Worm (Caenorhabditis elegans) whole organism, mixed stage, embryonic: ENCODE data around the gene egl-13.
A peak's percentile ranks its signal among the peaks of the same experiment; 100 is the strongest.

Experiments used
- M03D4.4 ChIP-seq: sonication (generic microtip); optimal IDR thresholded peaks from 2 replicates; lab custom pipeline; 2017; ENCODE audit warnings: mild to moderate bottlenecking, missing genetic modification characterization, missing compliant biosample characterization
- bed-3 ChIP-seq: fragments of 200-800 bp; sonication (Bioruptor generic); optimal IDR thresholded peaks from 3 replicates; lab custom pipeline; 2018; ENCODE audit warnings: mild to moderate bottlenecking, missing genetic modification characterization, moderate library complexity, missing compliant biosample characterization
- blmp-1 ChIP-seq: fragments of 150-350 bp; optimal IDR thresholded peaks from 2 replicates; lab custom pipeline; 2014; ENCODE audit warnings: missing biosample characterization, missing genetic modification characterization
- ceh-39 ChIP-seq: fragments of 150-350 bp; optimal IDR thresholded peaks from 2 replicates; lab custom pipeline; 2014; ENCODE audit warnings: missing biosample characterization, missing genetic modification characterization
- ceh-43 ChIP-seq: fragments of 200-800 bp; sonication (Bioruptor generic); optimal IDR thresholded peaks from 2 replicates; lab custom pipeline; 2018; ENCODE audit warnings: mild to moderate bottlenecking, missing genetic modification characterization, moderate library complexity, missing compliant biosample characterization
- ceh-83 ChIP-seq: fragments of 200-800 bp; sonication (Bioruptor generic); optimal IDR thresholded peaks from 2 replicates; lab custom pipeline; 2018; ENCODE audit warnings: mild to moderate bottlenecking, missing genetic modification characterization, missing compliant biosample characterization
- cnd-1 ChIP-seq: fragments of 200-800 bp; sonication (Bioruptor generic); optimal IDR thresholded peaks from 2 replicates; lab custom pipeline; 2018; ENCODE audit warnings: mild to moderate bottlenecking, missing genetic modification characterization, missing compliant biosample characterization
- drap-1 ChIP-seq: fragments of 200-800 bp; sonication (Bioruptor generic); optimal IDR thresholded peaks from 3 replicates; lab custom pipeline; 2018; ENCODE audit warnings: mild to moderate bottlenecking, missing genetic modification characterization, missing compliant biosample characterization
- elt-1 ChIP-seq: sonication (generic microtip); optimal IDR thresholded peaks from 2 replicates; lab custom pipeline; 2017; ENCODE audit warnings: missing genetic modification characterization, mild to moderate bottlenecking, missing compliant biosample characterization, antibody characterized with exemption, moderate library complexity, borderline replicate concordance; ENCODE audit not compliant: insufficient read depth
- elt-3 ChIP-seq: fragments of 150-350 bp; optimal IDR thresholded peaks from 2 replicates; lab custom pipeline; 2014; ENCODE audit warnings: missing biosample characterization, missing genetic modification characterization
- flh-1 ChIP-seq: fragments of 200-800 bp; sonication (Bioruptor generic); optimal IDR thresholded peaks from 2 replicates; lab custom pipeline; 2018; ENCODE audit warnings: mild to moderate bottlenecking, missing genetic modification characterization, moderate library complexity, missing compliant biosample characterization
- ham-2 ChIP-seq: fragments of 200-800 bp; sonication (Bioruptor generic); optimal IDR thresholded peaks from 2 replicates; lab custom pipeline; 2018; ENCODE audit warnings: mild to moderate bottlenecking, missing genetic modification characterization, missing compliant biosample characterization
- hlh-1 ChIP-seq: fragments of 150-350 bp; optimal IDR thresholded peaks from 2 replicates; lab custom pipeline; 2014; ENCODE audit warnings: missing biosample characterization, missing genetic modification reagents, missing genetic modification characterization
- lin-13 ChIP-seq: fragments of 150-350 bp; optimal IDR thresholded peaks from 2 replicates; lab custom pipeline; 2014; ENCODE audit warnings: missing biosample characterization, missing genetic modification characterization
- lin-32 ChIP-seq: fragments of 200-800 bp; sonication (Bioruptor generic); optimal IDR thresholded peaks from 2 replicates; lab custom pipeline; 2018; ENCODE audit warnings: mild to moderate bottlenecking, missing genetic modification characterization, missing compliant biosample characterization
- lsy-2 ChIP-seq: fragments of 150-350 bp; optimal IDR thresholded peaks from 2 replicates; lab custom pipeline; 2014; ENCODE audit warnings: missing biosample characterization, missing genetic modification characterization
- mab-5 ChIP-seq: fragments of 150-350 bp; optimal IDR thresholded peaks from 2 replicates; lab custom pipeline; 2014; ENCODE audit warnings: missing biosample characterization, missing genetic modification characterization
- mep-1 ChIP-seq: fragments of 150-350 bp; optimal IDR thresholded peaks from 2 replicates; lab custom pipeline; 2017; ENCODE audit warnings: missing biosample characterization, missing genetic modification reagents, missing genetic modification characterization, inconsistent platforms
- mls-2 ChIP-seq: sonication (generic microtip); optimal IDR thresholded peaks from 2 replicates; lab custom pipeline; 2016; ENCODE audit warnings: mild to moderate bottlenecking, missing genetic modification characterization, moderate library complexity, missing compliant biosample characterization
- nhr-12 ChIP-seq: fragments of 150-350 bp; optimal IDR thresholded peaks from 2 replicates; lab custom pipeline; 2014; ENCODE audit warnings: missing biosample characterization, missing genetic modification characterization
- nhr-2 ChIP-seq: fragments of 150-350 bp; optimal IDR thresholded peaks from 2 replicates; lab custom pipeline; 2014; ENCODE audit warnings: missing biosample characterization, missing genetic modification characterization
- nhr-237 ChIP-seq: fragments of 150-350 bp; optimal IDR thresholded peaks from 2 replicates; lab custom pipeline; 2014; ENCODE audit warnings: missing biosample characterization, missing genetic modification characterization
- nhr-28 ChIP-seq: fragments of 150-350 bp; optimal IDR thresholded peaks from 2 replicates; lab custom pipeline; 2014; ENCODE audit warnings: missing biosample characterization, missing genetic modification characterization
- sem-2 ChIP-seq: fragments of 200-800 bp; sonication (Bioruptor generic); optimal IDR thresholded peaks from 2 replicates; lab custom pipeline; 2018; ENCODE audit warnings: mild to moderate bottlenecking, missing genetic modification characterization, missing compliant biosample characterization
- snpc-4 ChIP-seq: fragments of 150-350 bp; optimal IDR thresholded peaks from 2 replicates; lab custom pipeline; 2014; ENCODE audit warnings: missing biosample characterization, missing genetic modification characterization
- sptf-1 ChIP-seq: sonication (generic microtip); optimal IDR thresholded peaks from 2 replicates; lab custom pipeline; 2017; ENCODE audit warnings: mild to moderate bottlenecking, missing genetic modification characterization, moderate library complexity, missing compliant biosample characterization
- tbx-8 ChIP-seq: fragments of 200-800 bp; sonication (Bioruptor generic); optimal IDR thresholded peaks from 2 replicates; lab custom pipeline; 2018; ENCODE audit warnings: mild to moderate bottlenecking, missing genetic modification characterization, moderate library complexity, missing compliant biosample characterization
- unc-120 ChIP-seq: sonication (generic microtip); optimal IDR thresholded peaks from 2 replicates; lab custom pipeline; 2017; ENCODE audit warnings: missing genetic modification characterization, missing compliant biosample characterization; ENCODE audit not compliant: poor library complexity, severe bottlenecking
- unc-39 ChIP-seq: fragments of 150-350 bp; optimal IDR thresholded peaks from 2 replicates; lab custom pipeline; 2014; ENCODE audit warnings: missing biosample characterization, missing genetic modification characterization
- unc-62 ChIP-seq: fragments of 150-350 bp; optimal IDR thresholded peaks from 2 replicates; lab custom pipeline; 2014; ENCODE audit warnings: missing biosample characterization, missing genetic modification reagents, missing genetic modification characterization
- zip-8 ChIP-seq: fragments of 150-350 bp; optimal IDR thresholded peaks from 2 replicates; lab custom pipeline; 2014; ENCODE audit warnings: missing biosample characterization, missing genetic modification characterization

The egl-13 gene

DNA sequence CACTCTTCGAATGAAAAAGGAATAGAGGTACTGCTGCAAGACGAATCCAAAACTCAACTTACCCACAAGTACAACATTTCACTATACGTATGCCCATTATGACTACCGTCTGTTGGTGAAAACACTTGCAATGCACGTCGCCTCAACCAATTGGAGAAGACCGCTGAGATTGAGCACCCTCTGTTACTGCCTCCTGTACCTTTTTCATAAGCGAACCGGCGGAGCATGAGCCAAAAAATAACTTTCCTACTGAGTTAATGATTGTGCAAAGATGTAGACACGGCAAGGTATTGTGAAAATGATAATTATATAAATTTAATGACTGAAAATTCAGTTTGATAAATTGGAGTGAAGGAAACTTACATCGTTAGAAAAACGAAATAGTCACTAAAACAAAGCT, 25.4 kb downstream of the egl-13 start:
- TF ChIP-seq mab-5 (tag; lab: Kevin White, UChicago), result no peak
- no peak for TF ChIP-seq nhr-237 (tag; lab: Kevin White, UChicago)

DNA sequence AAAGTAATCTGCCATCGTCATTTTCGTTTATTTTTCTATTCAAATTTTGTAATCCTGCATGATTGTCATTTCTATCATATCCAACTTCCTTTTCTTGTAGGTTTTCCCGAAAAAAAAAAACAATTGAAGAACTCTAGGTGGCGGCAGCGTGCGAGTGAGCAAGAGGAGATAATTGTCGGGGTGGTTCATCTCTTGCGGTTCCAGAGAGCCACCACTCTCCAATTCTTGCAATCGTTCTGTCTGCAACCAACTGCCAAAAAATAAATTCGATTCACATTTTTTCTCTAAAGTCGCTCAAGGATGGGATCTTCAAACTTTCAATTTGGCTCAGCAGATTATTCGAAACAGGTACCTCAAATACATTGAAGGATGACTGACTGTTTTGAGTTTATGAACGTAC, 28.5 kb downstream of the egl-13 start, which contains the start of gene W01C8.1:
Gene W01C8.1 (plus strand): TSS at position 301 of the 400 bp plus-strand sequence.
- TF ChIP-seq lin-13 (tag; lab: Kevin White, UChicago), result no peak
- TF ChIP-seq mab-5 (tag; lab: Kevin White, UChicago), result no peak
- TF ChIP-seq unc-120, result no peak
- no peak for TF ChIP-seq bed-3 (GFP tag; lab: Kevin White, UChicago)
- no peak for TF ChIP-seq hlh-1
- no peak for TF ChIP-seq snpc-4
- TF ChIP-seq ceh-43 (GFP tag; lab: Kevin White, UChicago), result no peak
- TF ChIP-seq nhr-12 (tag; lab: Kevin White, UChicago), result no peak
- no peak for TF ChIP-seq nhr-28 (tag; lab: Kevin White, UChicago)

DNA sequence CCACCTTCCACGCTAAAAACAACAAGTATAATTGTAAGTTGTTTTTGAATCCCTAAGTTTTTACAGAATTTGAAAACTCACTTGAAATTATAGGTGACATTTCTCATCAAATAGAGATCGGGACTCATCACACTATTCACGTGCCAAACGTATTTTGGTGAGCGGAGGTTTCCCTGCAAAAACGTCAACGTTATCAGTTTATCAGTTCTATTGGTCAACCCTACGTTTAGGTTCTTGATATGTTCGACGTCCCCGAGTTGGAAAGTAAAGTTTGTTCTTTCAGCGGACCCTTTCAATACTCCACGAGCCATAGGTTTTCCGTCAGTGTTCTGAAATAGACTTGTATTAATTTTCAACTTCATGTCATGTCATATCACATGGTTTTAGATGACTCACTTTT, 31.8 kb downstream of the egl-13 start:
- TF ChIP-seq flh-1 (GFP tag; lab: Kevin White, UChicago), result no peak
- TF ChIP-seq M03D4.4, result no peak
- TF ChIP-seq cnd-1 (tag; lab: Kevin White, UChicago), result no peak
- TF ChIP-seq nhr-28 (tag; lab: Kevin White, UChicago), result no peak
- no peak for TF ChIP-seq tbx-8 (GFP tag; lab: Kevin White, UChicago)
- no peak for TF ChIP-seq unc-62 (GFP tag; lab: Kevin White, UChicago)
- no peak for TF ChIP-seq sptf-1 (tag; lab: Kevin White, UChicago)
- TF ChIP-seq unc-120, result no peak
- no peak for TF ChIP-seq lin-32 (GFP tag; lab: Kevin White, UChicago)
- TF ChIP-seq blmp-1, result no peak
- TF ChIP-seq lsy-2 (tag; lab: Kevin White, UChicago), result no peak
- TF ChIP-seq elt-3, result no peak
- no peak for TF ChIP-seq ham-2 (GFP tag; lab: Kevin White, UChicago)
- TF ChIP-seq bed-3 (GFP tag; lab: Kevin White, UChicago), result no peak
- TF ChIP-seq lin-13 (tag; lab: Kevin White, UChicago), result no peak
- TF ChIP-seq sem-2 (GFP tag; lab: Kevin White, UChicago), result no peak
- no peak for TF ChIP-seq mep-1

DNA sequence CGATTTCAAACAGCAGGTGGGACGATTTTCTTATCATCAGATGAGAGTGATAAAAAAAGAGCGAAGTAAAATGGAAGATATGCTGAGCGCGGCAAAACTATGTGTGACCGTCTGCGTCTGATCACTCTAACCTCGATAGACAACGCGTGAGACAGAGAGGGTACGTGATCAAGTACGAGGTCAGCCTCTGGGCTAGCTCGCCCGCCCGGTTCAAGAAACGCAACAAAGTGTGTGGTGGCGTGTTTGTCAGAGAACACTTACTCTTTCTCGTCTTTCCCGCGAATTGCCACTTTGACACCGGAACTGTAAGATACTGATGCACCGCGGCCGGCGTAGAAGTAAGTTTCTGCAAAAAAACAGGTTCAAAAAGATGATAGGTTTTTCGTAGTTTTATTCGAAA, 32.6 kb downstream of the egl-13 start:
- TF ChIP-seq unc-62 (GFP tag; lab: Kevin White, UChicago) (no peak), ceh-39 (tag; lab: Kevin White, UChicago) (no peak), elt-1 (tag; lab: Kevin White, UChicago) (peak; percentile 39), mls-2 (tag; lab: Kevin White, UChicago) (no peak), bed-3 (GFP tag; lab: Kevin White, UChicago) (no peak), ham-2 (GFP tag; lab: Kevin White, UChicago) (peak; percentile 11), unc-39 (no peak), ceh-83 (GFP tag; lab: Kevin White, UChicago) (no peak), drap-1 (GFP tag; lab: Kevin White, UChicago) (no peak), nhr-2 (tag; lab: Kevin White, UChicago) (peak; percentile 23)

DNA sequence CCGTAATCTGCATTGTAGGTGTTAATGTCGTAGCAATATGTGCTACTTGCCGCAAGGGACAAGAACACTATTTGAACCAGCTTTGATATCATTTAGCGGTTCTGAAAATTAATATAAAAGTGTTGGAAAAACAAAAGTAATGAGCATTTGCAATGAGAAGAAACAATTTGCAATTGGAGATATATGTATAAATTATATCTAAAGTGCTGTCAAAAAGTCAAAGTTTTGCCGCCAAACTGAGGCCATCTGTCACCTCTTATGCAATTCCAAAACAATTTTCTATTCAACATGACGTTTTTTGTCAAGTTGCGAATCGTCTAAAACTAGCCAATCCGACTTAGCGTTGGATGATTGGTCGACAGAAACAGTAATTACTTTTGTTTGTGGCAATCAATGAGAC, 33.6 kb downstream of the egl-13 start, which contains the start of gene W01C8.5:
Gene W01C8.5 (minus strand): TSS at position 101 of the 400 bp plus-strand sequence.
- TF ChIP-seq unc-120 (no peak), nhr-237 (tag; lab: Kevin White, UChicago) (no peak), nhr-12 (tag; lab: Kevin White, UChicago) (no peak), zip-8 (tag; lab: Kevin White, UChicago) (no peak), ceh-43 (GFP tag; lab: Kevin White, UChicago) (no peak), mep-1 (no peak), ceh-39 (tag; lab: Kevin White, UChicago) (no peak), nhr-2 (tag; lab: Kevin White, UChicago) (no peak), unc-39 (no peak), blmp-1 (no peak), sptf-1 (tag; lab: Kevin White, UChicago) (no peak), lin-32 (GFP tag; lab: Kevin White, UChicago) (no peak)
